Worm (Caenorhabditis elegans) whole organism, L4 larva: ENCODE results near the gene him-14.

Experiments used
- F10B5.3 ChIP-seq: sonication (generic microtip); optimal IDR thresholded peaks from 2 replicates; lab custom pipeline; 2016; ENCODE audit warnings: mild to moderate bottlenecking, missing genetic modification characterization, missing compliant biosample characterization
- F26F4.8 ChIP-seq: fragments of 200-800 bp; sonication (Bioruptor generic); conservative IDR thresholded peaks from 2 replicates; pipeline ENCODE4 v1.3.6; 2022; ENCODE audit warnings: missing genetic modification characterization, missing compliant biosample characterization
- F37D6.2 ChIP-seq: sonication (generic microtip); optimal IDR thresholded peaks from 2 replicates; lab custom pipeline; 2016; ENCODE audit warnings: mild to moderate bottlenecking, missing genetic modification characterization, missing compliant biosample characterization
- T20F7.1 ChIP-seq: fragments of 200-800 bp; sonication (Bioruptor generic); optimal IDR thresholded peaks from 2 replicates; lab custom pipeline; 2018; ENCODE audit warnings: mild to moderate bottlenecking, missing genetic modification characterization, missing compliant biosample characterization
- Y105C5A.15 ChIP-seq: fragments of 200-800 bp; sonication (Bioruptor generic); IDR thresholded peaks from 2 replicates; pipeline ENCODE4 v1.3.6; 2022; ENCODE audit warnings: missing genetic modification characterization, missing compliant biosample characterization
- Y48G9A.11 ChIP-seq: fragments of 200-800 bp; sonication (Bioruptor generic); IDR thresholded peaks from 2 replicates; pipeline ENCODE4 v1.3.6; 2022; ENCODE audit warnings: missing genetic modification reagents, missing genetic modification characterization, missing compliant biosample characterization
- Y75B8A.6 ChIP-seq: fragments of 200-800 bp; sonication (Bioruptor generic); IDR thresholded peaks from 2 replicates; pipeline ENCODE4 v1.3.6; 2022; ENCODE audit warnings: missing genetic modification reagents, missing genetic modification characterization, missing compliant biosample characterization
- ZK546.5 ChIP-seq, 2 experiments: sonication (generic microtip); optimal IDR thresholded peaks; 2 replicates each; lab custom pipeline; 2017; ENCODE audit warnings: missing biosample characterization in 2 of 2, missing genetic modification characterization in 2 of 2
- aha-1 ChIP-seq: fragments of 150-350 bp; peaks from one replicate; lab custom pipeline; 2014; ENCODE audit warnings: missing biosample characterization, missing genetic modification characterization
- ceh-28 ChIP-seq: fragments of 150-350 bp; optimal IDR thresholded peaks from 2 replicates; lab custom pipeline; 2014; ENCODE audit warnings: missing biosample characterization, missing genetic modification reagents, missing genetic modification characterization
- ceh-32 ChIP-seq: sonication (generic microtip); optimal IDR thresholded peaks from 2 replicates; lab custom pipeline; 2016; ENCODE audit warnings: mild to moderate bottlenecking, missing genetic modification characterization, missing compliant biosample characterization; ENCODE audit not compliant: poor library complexity
- ceh-44 ChIP-seq: fragments of 200-800 bp; sonication (Bioruptor generic); IDR thresholded peaks from 2 replicates; pipeline ENCODE4 v1.3.6; 2022; ENCODE audit warnings: missing genetic modification reagents, missing genetic modification characterization, missing compliant biosample characterization
- cey-2 ChIP-seq: sonication (generic microtip); optimal IDR thresholded peaks from 3 replicates; lab custom pipeline; 2017; ENCODE audit warnings: missing genetic modification characterization, mild to moderate bottlenecking, missing compliant biosample characterization, antibody characterized with exemption, borderline replicate concordance; ENCODE audit not compliant: insufficient read depth
- ctbp-1 ChIP-seq: fragments of 200-800 bp; sonication (Bioruptor generic); IDR thresholded peaks from 2 replicates; pipeline ENCODE4 v1.3.6; 2022; ENCODE audit warnings: missing genetic modification reagents, missing genetic modification characterization, missing compliant biosample characterization
- daf-19 ChIP-seq: fragments of 200-800 bp; sonication (Bioruptor generic); conservative IDR thresholded peaks from 2 replicates; pipeline ENCODE4 v1.3.6; 2022; ENCODE audit warnings: missing genetic modification characterization, missing compliant biosample characterization
- daf-8 ChIP-seq: fragments of 200-800 bp; sonication (Bioruptor generic); IDR thresholded peaks from 2 replicates; pipeline ENCODE4 v1.3.6; 2022; ENCODE audit warnings: missing genetic modification characterization, missing compliant biosample characterization
- dmd-8 ChIP-seq: fragments of 200-800 bp; sonication (Bioruptor generic); IDR thresholded peaks from 2 replicates; pipeline ENCODE4 v1.3.6; 2022; ENCODE audit warnings: missing genetic modification characterization, missing compliant biosample characterization
- duxl-1 ChIP-seq: sonication (generic microtip); optimal IDR thresholded peaks from 2 replicates; lab custom pipeline; 2016; ENCODE audit warnings: mild to moderate bottlenecking, missing genetic modification characterization, moderate library complexity, missing compliant biosample characterization; ENCODE audit not compliant: poor library complexity
- gei-8 ChIP-seq: fragments of 200-800 bp; sonication (Bioruptor generic); optimal IDR thresholded peaks from 2 replicates; lab custom pipeline; 2018; ENCODE audit warnings: mild to moderate bottlenecking, missing genetic modification characterization, missing compliant biosample characterization
- hif-1 ChIP-seq, 2 experiments: sonication (generic microtip); optimal IDR thresholded peaks; 2 replicates each; lab custom pipeline; 2016 to 2017; ENCODE audit warnings: missing compliant biosample characterization in 2 of 2, missing genetic modification characterization in 2 of 2, missing genetic modification reagents in 2 of 2, missing genotype in 2 of 2, mild to moderate bottlenecking in 1 of 2
- hlh-30 ChIP-seq: sonication (generic microtip); optimal IDR thresholded peaks from 2 replicates; lab custom pipeline; 2017; ENCODE audit warnings: antibody characterized with exemption, mild to moderate bottlenecking, missing genetic modification characterization, missing compliant biosample characterization; ENCODE audit not compliant: insufficient read depth
- jun-1 ChIP-seq: fragments of 150-350 bp; optimal IDR thresholded peaks from 2 replicates; lab custom pipeline; 2014; ENCODE audit warnings: missing biosample characterization, missing genetic modification reagents, missing genetic modification characterization
- lin-29 ChIP-seq: fragments of 200-800 bp; sonication (Bioruptor generic); IDR thresholded peaks from 2 replicates; pipeline ENCODE4 v1.3.6; 2022; ENCODE audit warnings: missing genetic modification reagents, missing genetic modification characterization, missing compliant biosample characterization
- mdl-1 ChIP-seq, 2 experiments: fragments of 150-350 bp in 1 of 2; sonication (generic microtip) in 1 of 2; optimal IDR thresholded peaks; 2 replicates each; lab custom pipeline; 2014 to 2017; ENCODE audit warnings: missing biosample characterization in 2 of 2, missing genetic modification characterization in 2 of 2
- nhr-102 ChIP-seq: sonication (generic microtip); optimal IDR thresholded peaks from 2 replicates; lab custom pipeline; 2016; ENCODE audit warnings: mild to moderate bottlenecking, missing genetic modification characterization, moderate library complexity, missing compliant biosample characterization
- nhr-111 ChIP-seq: fragments of 200-800 bp; sonication (Bioruptor generic); optimal IDR thresholded peaks from 2 replicates; lab custom pipeline; 2018; ENCODE audit warnings: mild to moderate bottlenecking, missing genetic modification characterization, missing compliant biosample characterization
- nhr-237 ChIP-seq: sonication (generic microtip); optimal IDR thresholded peaks from 2 replicates; lab custom pipeline; 2017; ENCODE audit warnings: missing biosample characterization, missing genetic modification characterization
- nhr-25 ChIP-seq: sonication (generic microtip); optimal IDR thresholded peaks from 2 replicates; lab custom pipeline; 2017; ENCODE audit warnings: missing genetic modification characterization, mild to moderate bottlenecking, missing compliant biosample characterization, antibody characterized with exemption, moderate library complexity, borderline replicate concordance; ENCODE audit not compliant: insufficient read depth
- nhr-41 ChIP-seq: fragments of 200-800 bp; sonication (Bioruptor generic); IDR thresholded peaks from 2 replicates; pipeline ENCODE4 v1.3.6; 2022; ENCODE audit warnings: missing genetic modification reagents, missing genetic modification characterization, missing compliant biosample characterization
- nhr-76 ChIP-seq: fragments of 150-350 bp; optimal IDR thresholded peaks from 2 replicates; lab custom pipeline; 2014; ENCODE audit warnings: missing biosample characterization, missing genetic modification characterization
- pha-4 ChIP-seq, 2 experiments: fragments of 150-350 bp in 1 of 2; fragments of 200-800 bp in 1 of 2; sonication (Bioruptor generic) in 1 of 2; IDR thresholded peaks in 1 of 2; optimal IDR thresholded peaks in 1 of 2; 2 replicates each; pipeline versions ENCODE4 v1.3.6 to Lab custom; 2014 to 2022; ENCODE audit warnings: missing genetic modification characterization in 2 of 2, missing genetic modification reagents in 2 of 2, missing biosample characterization in 1 of 2, missing compliant biosample characterization in 1 of 2
- saeg-2 ChIP-seq: fragments of 200-800 bp; sonication (Bioruptor generic); IDR thresholded peaks from 2 replicates; pipeline ENCODE4 v1.3.6; 2022; ENCODE audit warnings: missing genetic modification reagents, missing genetic modification characterization, missing compliant biosample characterization
- sdz-12 ChIP-seq: fragments of 200-800 bp; sonication (Bioruptor generic); optimal IDR thresholded peaks from 2 replicates; lab custom pipeline; 2018; ENCODE audit warnings: mild to moderate bottlenecking, missing genetic modification characterization, missing compliant biosample characterization
- skn-1 ChIP-seq: fragments of 150-350 bp; optimal IDR thresholded peaks from 2 replicates; lab custom pipeline; 2014; ENCODE audit warnings: missing biosample characterization, missing genetic modification characterization
- spr-3 ChIP-seq: fragments of 200-800 bp; sonication (Bioruptor generic); optimal IDR thresholded peaks from 2 replicates; lab custom pipeline; 2018; ENCODE audit warnings: mild to moderate bottlenecking, missing genetic modification characterization, missing compliant biosample characterization
- tag-97 ChIP-seq: fragments of 200-800 bp; sonication (Bioruptor generic); IDR thresholded peaks from 2 replicates; pipeline ENCODE4 v1.3.6; 2022; ENCODE audit warnings: missing genetic modification characterization, missing compliant biosample characterization
- tra-1 ChIP-seq: fragments of 200-800 bp; sonication (Bioruptor generic); IDR thresholded peaks from 2 replicates; pipeline ENCODE4 v1.3.6; 2022; ENCODE audit warnings: missing genetic modification reagents, missing genetic modification characterization, missing compliant biosample characterization
- vab-7 ChIP-seq: fragments of 200-800 bp; sonication (Bioruptor generic); IDR thresholded peaks from 2 replicates; pipeline ENCODE4 v1.3.6; 2022; ENCODE audit warnings: missing genetic modification reagents, missing genetic modification characterization, missing compliant biosample characterization
- zfp-3 ChIP-seq: fragments of 200-800 bp; sonication (Bioruptor generic); conservative IDR thresholded peaks from 2 replicates; pipeline ENCODE4 v1.3.6; 2022; ENCODE audit warnings: missing genetic modification reagents, missing genetic modification characterization, missing compliant biosample characterization
- ztf-7 ChIP-seq: fragments of 150-350 bp; optimal IDR thresholded peaks from 2 replicates; lab custom pipeline; 2014; ENCODE audit warnings: missing biosample characterization, missing genetic modification characterization

him-14 gene

ce11 chrII:7070434-7070833, 668 bp upstream of the him-14 start:
- TF ChIP-seq Y105C5A.15 (no peak), nhr-25 (tag; lab: Kevin White, UChicago) (no peak), tra-1 (GFP tag; lab: Robert Waterston, UW) (no peak), ceh-44 (GFP tag; lab: Robert Waterston, UW) (no peak), Y75B8A.6 (GFP tag; lab: Robert Waterston, UW) (no peak), vab-7 (no peak), ceh-32 (tag; lab: Kevin White, UChicago) (no peak), F37D6.2 (tag; lab: Kevin White, UChicago) (no peak), spr-3 (no peak), daf-8 (no peak), ceh-28 (tag; lab: Kevin White, UChicago) (no peak), jun-1 (tag; lab: Kevin White, UChicago) (no peak), duxl-1 (tag; lab: Kevin White, UChicago) (no peak), hif-1 (tag; optimal IDR thresholded peaks at IDR 0.05; lab: Kevin White, UChicago) (no peak), skn-1 (no peak), tag-97 (no peak), nhr-102 (tag; lab: Kevin White, UChicago) (no peak), ztf-7 (tag; lab: Kevin White, UChicago) (no peak), pha-4 (GFP tag; IDR thresholded peaks at IDR 0.05; lab: Robert Waterston, UW) (no peak), pha-4 (tag; optimal IDR thresholded peaks at IDR 0.05; lab: Kevin White, UChicago) (no peak), nhr-237 (no peak)

ce11 chrII:7065391-7065790, 4.4 kb downstream of the him-14 start, which contains the start of gene nos-2:
nos-2 (plus strand) TSS chrII:7065618.
- TF ChIP-seq mdl-1 (tag; optimal IDR thresholded peaks at IDR 0.05; lab: Kevin White, UChicago) (no peak), saeg-2 (GFP tag; lab: Robert Waterston, UW) (no peak), nhr-111 (GFP tag; lab: Kevin White, UChicago) (no peak), pha-4 (GFP tag; IDR thresholded peaks at IDR 0.05; lab: Robert Waterston, UW) (no peak), pha-4 (tag; optimal IDR thresholded peaks at IDR 0.05; lab: Kevin White, UChicago) (no peak), Y75B8A.6 (GFP tag; lab: Robert Waterston, UW) (no peak), Y48G9A.11 (no peak), cey-2 (no peak), ceh-44 (GFP tag; lab: Robert Waterston, UW) (no peak), lin-29 (no peak), Y105C5A.15 (no peak), duxl-1 (tag; lab: Kevin White, UChicago) (no peak), ctbp-1 (GFP tag; lab: Robert Waterston, UW) (no peak), T20F7.1 (GFP tag; lab: Kevin White, UChicago) (no peak), aha-1 (tag; lab: Kevin White, UChicago) (no peak), zfp-3 (no peak)

ce11 chrII:7061730-7062129, 8.0 kb downstream of the him-14 start, which contains the start of gene acs-6:
acs-6 (plus strand) TSS chrII:7062030.
- TF ChIP-seq nhr-41 (GFP tag; lab: Robert Waterston, UW) (no peak), F26F4.8 (GFP tag; lab: Robert Waterston, UW) (no peak), F10B5.3 (tag; lab: Kevin White, UChicago) (no peak), sdz-12 (GFP tag; lab: Kevin White, UChicago) (no peak), jun-1 (tag; lab: Kevin White, UChicago) (no peak), ZK546.5 (tag; optimal IDR thresholded peaks at IDR 0.05; lab: Kevin White, UChicago) (no peak), dmd-8 (no peak), daf-19 (GFP tag; lab: Robert Waterston, UW) (no peak), saeg-2 (GFP tag; lab: Robert Waterston, UW) (no peak), gei-8 (GFP tag; lab: Kevin White, UChicago) (no peak), hlh-30 (tag; lab: Kevin White, UChicago) (no peak), nhr-76 (tag; lab: Kevin White, UChicago) (no peak)
